Fruit fly (Drosophila melanogaster) whole organism, adult: Measurements from ENCODE around the gene BORCS5.

Source experiments
- CG11617 ChIP-seq: fragments of 200-800 bp; sonication (Bioruptor generic); optimal IDR thresholded peaks from 2 replicates; lab custom pipeline; 2017; ENCODE audit warnings: mild to moderate bottlenecking, missing biosample characterization, missing genetic modification reagents, missing genetic modification characterization
- CG12768 ChIP-seq: fragments of 200-800 bp; sonication (Bioruptor generic); optimal IDR thresholded peaks from 2 replicates; lab custom pipeline; 2017; ENCODE audit warnings: missing biosample characterization, missing genetic modification characterization, mild to moderate bottlenecking, moderate library complexity, missing genetic modification reagents
- CG1620 ChIP-seq: fragments of 200-800 bp; sonication (Bioruptor generic); optimal IDR thresholded peaks from 2 replicates; lab custom pipeline; 2016; ENCODE audit warnings: missing biosample characterization, missing genetic modification characterization
- CG33017 ChIP-seq: fragments of 200-800 bp; sonication (Bioruptor generic); optimal IDR thresholded peaks from 2 replicates; lab custom pipeline; 2018; ENCODE audit warnings: missing biosample characterization, mild to moderate bottlenecking, missing genetic modification characterization, moderate library complexity
- CG7045 ChIP-seq: fragments of 200-800 bp; sonication (Bioruptor generic); optimal IDR thresholded peaks from 2 replicates; lab custom pipeline; 2017; ENCODE audit warnings: missing biosample characterization, mild to moderate bottlenecking, missing genetic modification characterization
- Clk ChIP-seq: fragments of 200-800 bp; sonication (Bioruptor generic); optimal IDR thresholded peaks from 2 replicates; lab custom pipeline; 2017; ENCODE audit warnings: missing biosample characterization, missing genetic modification characterization
- cnc ChIP-seq, 2 experiments: fragments of >200 bp; optimal IDR thresholded peaks; 2 replicates each; lab custom pipeline; 2017
- kay ChIP-seq: fragments of 200-800 bp; sonication (Bioruptor generic); peaks from one replicate; lab custom pipeline; 2016; ENCODE audit warnings: missing biosample characterization, missing genetic modification characterization, borderline replicate concordance
- ovo ChIP-seq: fragments of 200-800 bp; sonication (Bioruptor generic); optimal IDR thresholded peaks from 2 replicates; lab custom pipeline; 2016; ENCODE audit warnings: missing biosample characterization, missing genetic modification characterization
- toe ChIP-seq: fragments of 200-800 bp; sonication (Bioruptor generic); optimal IDR thresholded peaks from 2 replicates; lab custom pipeline; 2016; ENCODE audit warnings: missing biosample characterization, missing genetic modification characterization

DNA sequence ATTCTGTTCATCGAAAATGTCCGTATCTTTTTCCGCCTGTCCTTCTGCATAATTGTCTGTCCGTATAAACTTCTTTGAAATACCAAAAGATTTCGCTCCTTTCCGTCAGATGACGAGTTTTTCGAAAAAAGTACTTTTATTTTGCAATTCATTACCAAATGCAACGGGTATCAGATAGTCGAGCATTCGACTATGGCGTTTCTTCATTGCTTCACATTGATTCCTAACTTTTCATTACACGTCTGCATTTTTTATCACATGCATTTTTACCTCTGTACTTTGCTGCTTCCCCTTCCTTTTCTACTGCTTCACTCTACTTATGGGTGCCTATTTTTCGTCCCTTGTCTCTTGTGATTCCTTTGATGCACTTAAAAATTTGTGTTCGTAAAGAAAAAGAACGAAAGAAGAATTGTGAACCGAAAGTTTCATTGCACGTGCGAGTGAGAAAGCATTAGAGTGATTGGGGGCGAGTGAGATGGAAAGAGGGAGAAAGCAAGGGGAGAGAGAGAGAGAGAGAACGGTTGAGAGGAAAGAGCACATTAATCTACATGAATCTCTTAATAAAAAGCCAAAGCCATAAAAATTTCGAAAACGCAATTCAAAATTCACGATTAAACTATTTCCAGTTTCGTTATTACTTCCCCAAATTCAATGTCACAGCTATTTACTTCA lies 44.1 kb downstream of the BORCS5 start:
- no peak for TF ChIP-seq CG7045 (GFP tag; lab: Kevin White, UChicago)
- no peak for TF ChIP-seq CG1620 (GFP tag; lab: Kevin White, UChicago)
- TF ChIP-seq CG11617 (GFP tag; lab: Kevin White, UChicago), result no peak
- TF ChIP-seq CG12768, result no peak
- no peak for TF ChIP-seq cnc (optimal IDR thresholded peaks at IDR 0.05; lab: Kevin White, UChicago)
- no peak for TF ChIP-seq Clk
- TF ChIP-seq kay (GFP tag; lab: Kevin White, UChicago), result no peak
- no peak for TF ChIP-seq CG33017 (tag; lab: Kevin White, UChicago)
- no peak for TF ChIP-seq ovo (GFP tag; lab: Kevin White, UChicago)
- TF ChIP-seq toe (GFP tag; lab: Kevin White, UChicago), result no peak
